Worm (Caenorhabditis elegans) whole organism, late embryonic: ENCODE measurements around the gene vps-22.

Experiments used
- C08G9.2 ChIP-seq: sonication (generic microtip); optimal IDR thresholded peaks from 2 replicates; lab custom pipeline; 2016; ENCODE audit warnings: mild to moderate bottlenecking, missing genetic modification characterization, moderate library complexity, missing compliant biosample characterization
- dmd-4 ChIP-seq: sonication (generic microtip); optimal IDR thresholded peaks from 2 replicates; lab custom pipeline; 2016; ENCODE audit warnings: borderline replicate concordance, missing genetic modification characterization, missing compliant biosample characterization
- dve-1 ChIP-seq: sonication (generic microtip); optimal IDR thresholded peaks from 2 replicates; lab custom pipeline; 2017; ENCODE audit warnings: antibody characterized with exemption, mild to moderate bottlenecking, missing genetic modification characterization, missing compliant biosample characterization
- elt-4 ChIP-seq: sonication (generic microtip); optimal IDR thresholded peaks from 2 replicates; lab custom pipeline; 2016; ENCODE audit warnings: missing genetic modification characterization, missing compliant biosample characterization

DNA sequence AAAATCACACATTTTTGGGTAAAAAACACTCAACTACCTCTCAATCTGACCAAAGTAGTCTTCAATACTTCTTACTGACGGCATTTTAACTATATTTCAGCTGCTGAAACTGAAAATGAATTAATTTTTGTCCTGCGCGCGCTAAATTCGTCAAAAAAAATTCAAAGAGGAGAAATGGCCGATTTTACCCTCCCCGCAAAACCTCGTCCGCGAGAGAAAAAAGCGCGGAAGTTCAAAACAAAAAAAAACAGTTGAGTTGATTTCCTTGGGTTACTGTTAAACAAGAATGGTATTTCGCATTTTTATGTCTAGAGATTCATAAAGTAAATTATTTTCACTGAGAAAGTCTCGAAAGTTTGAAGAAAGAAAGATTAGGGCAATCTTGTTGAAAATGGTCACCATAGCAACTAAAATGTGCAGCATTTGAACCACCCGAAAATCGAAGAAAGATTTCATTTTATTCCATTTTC lies 24.5 kb upstream of the vps-22 start, which contains the start of the genes C27F2.10 and wdr-60:
- TF ChIP-seq elt-4 (tag; lab: Kevin White, UChicago), result no peak
- peak; percentile 83 for TF ChIP-seq C08G9.2 (tag; lab: Kevin White, UChicago)
- no peak for TF ChIP-seq dve-1
- TF ChIP-seq dmd-4 (tag; lab: Kevin White, UChicago), result no peak
